Worm (Caenorhabditis elegans) whole organism, young adult: Measurements from ENCODE around the gene txt-12.

Experiments used
- B0261.1 ChIP-seq: sonication (generic microtip); optimal IDR thresholded peaks from 2 replicates; lab custom pipeline; 2016; ENCODE audit warnings: mild to moderate bottlenecking, missing genetic modification characterization, moderate library complexity, missing compliant biosample characterization
- D2030.7 ChIP-seq: fragments of 200-800 bp; sonication (Bioruptor generic); IDR thresholded peaks from 2 replicates; pipeline ENCODE4 v1.3.6; 2022; ENCODE audit warnings: missing genetic modification reagents, missing genetic modification characterization, missing compliant biosample characterization
- F33H1.4 ChIP-seq: fragments of 200-800 bp; sonication (Bioruptor generic); IDR thresholded peaks from 2 replicates; pipeline ENCODE4 v1.3.6; 2022; ENCODE audit warnings: missing genetic modification reagents, missing genetic modification characterization, missing compliant biosample characterization
- K11D2.4 ChIP-seq: fragments of 200-800 bp; sonication (Bioruptor generic); IDR thresholded peaks from 2 replicates; pipeline ENCODE4 v1.3.6; 2022; ENCODE audit warnings: missing genetic modification reagents, missing genetic modification characterization, missing compliant biosample characterization
- ama-1 ChIP-seq, 3 experiments: fragments of 150-350 bp in 1 of 3; sonication (generic microtip) in 2 of 3; optimal IDR thresholded peaks; 2 replicates each; lab custom pipeline; 2014 to 2018; ENCODE audit warnings: missing biosample characterization in 2 of 3, missing genetic modification characterization in 2 of 3, missing genetic modification reagents in 2 of 3
- aptf-2 ChIP-seq: fragments of 200-800 bp; sonication (Bioruptor generic); conservative IDR thresholded peaks from 2 replicates; pipeline ENCODE4 v1.3.6; 2022; ENCODE audit warnings: missing genetic modification reagents, missing genetic modification characterization, missing compliant biosample characterization
- attf-6 ChIP-seq: fragments of 200-800 bp; sonication (Bioruptor generic); IDR thresholded peaks from 2 replicates; pipeline ENCODE4 v1.3.6; 2022; ENCODE audit warnings: missing genetic modification reagents, missing genetic modification characterization, missing compliant biosample characterization
- cebp-2 ChIP-seq: fragments of 200-800 bp; sonication (Bioruptor generic); IDR thresholded peaks from 2 replicates; pipeline ENCODE4 v1.3.6; 2022; ENCODE audit warnings: missing genetic modification characterization, missing compliant biosample characterization
- ceh-100 ChIP-seq: fragments of 200-800 bp; sonication (Bioruptor generic); IDR thresholded peaks from 2 replicates; pipeline ENCODE4 v1.3.6; 2022; ENCODE audit warnings: missing genetic modification reagents, missing genetic modification characterization, missing compliant biosample characterization
- ceh-40 ChIP-seq: fragments of 200-800 bp; sonication (Bioruptor generic); IDR thresholded peaks from 2 replicates; pipeline ENCODE4 v1.3.6; 2022; ENCODE audit warnings: missing genetic modification characterization, missing compliant biosample characterization
- ceh-58 ChIP-seq: fragments of 200-800 bp; sonication (Bioruptor generic); IDR thresholded peaks from 2 replicates; pipeline ENCODE4 v1.3.6; 2022; ENCODE audit warnings: missing genetic modification characterization, missing compliant biosample characterization
- ceh-91 ChIP-seq: fragments of 200-800 bp; sonication (Bioruptor generic); IDR thresholded peaks from 2 replicates; pipeline ENCODE4 v1.3.6; 2022; ENCODE audit warnings: missing genetic modification reagents, missing genetic modification characterization, missing compliant biosample characterization
- die-1 ChIP-seq: sonication (generic microtip); optimal IDR thresholded peaks from 2 replicates; lab custom pipeline; 2016; ENCODE audit warnings: missing genotype, mild to moderate bottlenecking, missing genetic modification characterization, missing compliant biosample characterization
- dox-1 ChIP-seq: fragments of 200-800 bp; sonication (Bioruptor generic); IDR thresholded peaks from 2 replicates; pipeline ENCODE4 v1.3.6; 2022; ENCODE audit warnings: missing genetic modification reagents, missing genetic modification characterization, missing compliant biosample characterization
- dpff-1 ChIP-seq: sonication (generic microtip); optimal IDR thresholded peaks from 2 replicates; lab custom pipeline; 2017; ENCODE audit warnings: mild to moderate bottlenecking, missing genetic modification characterization, missing compliant biosample characterization
- efl-1 ChIP-seq: fragments of 150-350 bp; optimal IDR thresholded peaks from 2 replicates; lab custom pipeline; 2014; ENCODE audit warnings: missing biosample characterization, missing genetic modification reagents, missing genetic modification characterization
- ekl-4 ChIP-seq: fragments of 200-800 bp; sonication (Bioruptor generic); IDR thresholded peaks from 2 replicates; pipeline ENCODE4 v1.3.6; 2022; ENCODE audit warnings: missing genetic modification reagents, missing genetic modification characterization, missing compliant biosample characterization
- fkh-3 ChIP-seq: sonication (generic microtip); optimal IDR thresholded peaks from 2 replicates; lab custom pipeline; 2016; ENCODE audit warnings: mild to moderate bottlenecking, missing genetic modification characterization, missing compliant biosample characterization
- him-1 ChIP-seq: sonication (generic microtip); optimal IDR thresholded peaks from 2 replicates; lab custom pipeline; 2016; ENCODE audit warnings: missing genotype, missing genetic modification reagents, missing genetic modification characterization, missing compliant biosample characterization
- hlh-26 ChIP-seq: fragments of 200-800 bp; sonication (Bioruptor generic); conservative IDR thresholded peaks from 2 replicates; pipeline ENCODE4 v1.3.6; 2022; ENCODE audit warnings: missing genetic modification reagents, missing genetic modification characterization, missing compliant biosample characterization
- lag-1 ChIP-seq: fragments of 200-800 bp; sonication (Bioruptor generic); IDR thresholded peaks from 2 replicates; pipeline ENCODE4 v1.3.6; 2022; ENCODE audit warnings: missing genetic modification reagents, missing genetic modification characterization, missing compliant biosample characterization
- let-526 ChIP-seq: fragments of 200-800 bp; sonication (Bioruptor generic); IDR thresholded peaks from 2 replicates; pipeline ENCODE4 v1.3.6; 2022; ENCODE audit warnings: missing genetic modification reagents, missing genetic modification characterization, missing compliant biosample characterization
- lin-54 ChIP-seq: fragments of 200-800 bp; sonication (Bioruptor generic); optimal IDR thresholded peaks from 2 replicates; lab custom pipeline; 2018; ENCODE audit warnings: mild to moderate bottlenecking, missing genetic modification characterization, missing compliant biosample characterization
- lsl-1 ChIP-seq: fragments of 200-800 bp; sonication (Bioruptor generic); optimal IDR thresholded peaks from 2 replicates; lab custom pipeline; 2018; ENCODE audit warnings: mild to moderate bottlenecking, missing genetic modification characterization, moderate library complexity, missing compliant biosample characterization
- madf-10 ChIP-seq: sonication (generic microtip); optimal IDR thresholded peaks from 2 replicates; lab custom pipeline; 2016; ENCODE audit warnings: mild to moderate bottlenecking, missing genetic modification characterization, missing compliant biosample characterization
- madf-3 ChIP-seq: fragments of 200-800 bp; sonication (Bioruptor generic); IDR thresholded peaks from 2 replicates; pipeline ENCODE4 v1.3.6; 2022; ENCODE audit warnings: missing genetic modification reagents, missing genetic modification characterization, missing compliant biosample characterization
- madf-6 ChIP-seq: fragments of 200-800 bp; sonication (Bioruptor generic); IDR thresholded peaks from 2 replicates; pipeline ENCODE4 v1.3.6; 2022; ENCODE audit warnings: missing genetic modification reagents, missing genetic modification characterization, missing compliant biosample characterization
- nfya-1 ChIP-seq: sonication (generic microtip); optimal IDR thresholded peaks from 2 replicates; lab custom pipeline; 2017; ENCODE audit warnings: antibody characterized with exemption, missing compliant biosample characterization, missing genetic modification characterization, borderline replicate concordance; ENCODE audit not compliant: insufficient read depth
- nhr-90 ChIP-seq: sonication (generic microtip); optimal IDR thresholded peaks from 2 replicates; lab custom pipeline; 2016; ENCODE audit warnings: missing genotype, mild to moderate bottlenecking, missing genetic modification characterization, missing compliant biosample characterization
- rec-8 ChIP-seq, 2 experiments: sonication (generic microtip); optimal IDR thresholded peaks; 2 replicates each; lab custom pipeline; 2016; ENCODE audit warnings: mild to moderate bottlenecking in 2 of 2, missing genetic modification characterization in 2 of 2, missing genetic modification reagents in 2 of 2, missing genotype in 2 of 2, missing biosample characterization in 1 of 2, missing compliant biosample characterization in 1 of 2, moderate library complexity in 1 of 2
- rpc-1 ChIP-seq, 2 experiments: fragments of 150-350 bp in 1 of 2; sonication (generic microtip) in 1 of 2; optimal IDR thresholded peaks; 2 replicates each; lab custom pipeline; 2014 to 2018; ENCODE audit warnings: missing biosample characterization in 1 of 2, missing genetic modification characterization in 1 of 2, missing genetic modification reagents in 1 of 2, missing genotype in 1 of 2
- sea-2 ChIP-seq: fragments of 200-800 bp; sonication (Bioruptor generic); IDR thresholded peaks from 2 replicates; pipeline ENCODE4 v1.3.6; 2022; ENCODE audit warnings: missing genetic modification characterization, missing compliant biosample characterization
- snpc-3.4 ChIP-seq: sonication (generic microtip); optimal IDR thresholded peaks from 2 replicates; lab custom pipeline; 2017; ENCODE audit warnings: missing genetic modification characterization, mild to moderate bottlenecking, missing compliant biosample characterization, antibody characterized with exemption, moderate library complexity, missing genotype, missing genetic modification reagents
- snpc-4 ChIP-seq, 5 experiments: fragments of 150-350 bp in 1 of 5; sonication (generic microtip) in 4 of 5; optimal IDR thresholded peaks; 2 replicates each; lab custom pipeline; 2014 to 2018; ENCODE audit warnings: missing genetic modification characterization in 5 of 5, missing biosample characterization in 3 of 5, antibody characterized with exemption in 2 of 5, mild to moderate bottlenecking in 2 of 5, missing compliant biosample characterization in 2 of 5, missing genotype in 2 of 5, moderate library complexity in 2 of 5, missing genetic modification reagents in 1 of 5
- tbx-9 ChIP-seq: sonication (generic microtip); optimal IDR thresholded peaks from 2 replicates; lab custom pipeline; 2016; ENCODE audit warnings: borderline replicate concordance, missing genetic modification characterization, inconsistent platforms, missing compliant biosample characterization
- unc-130 ChIP-seq: sonication (generic microtip); optimal IDR thresholded peaks from 2 replicates; lab custom pipeline; 2016; ENCODE audit warnings: missing genetic modification reagents, missing genetic modification characterization, missing compliant biosample characterization
- unc-62 ChIP-seq: fragments of 150-350 bp; optimal IDR thresholded peaks from 2 replicates; lab custom pipeline; 2014; ENCODE audit warnings: missing biosample characterization, missing genetic modification reagents, missing genetic modification characterization
- ztf-18 ChIP-seq: sonication (generic microtip); optimal IDR thresholded peaks from 2 replicates; lab custom pipeline; 2016; ENCODE audit warnings: missing genotype, mild to moderate bottlenecking, missing genetic modification characterization, missing compliant biosample characterization
- ztf-22 ChIP-seq: fragments of 200-800 bp; sonication (Bioruptor generic); optimal IDR thresholded peaks from 2 replicates; lab custom pipeline; 2018; ENCODE audit warnings: mild to moderate bottlenecking, missing genetic modification characterization, moderate library complexity, missing compliant biosample characterization
- ztf-6 ChIP-seq: fragments of 200-800 bp; sonication (Bioruptor generic); IDR thresholded peaks from 2 replicates; pipeline ENCODE4 v1.3.6; 2022; ENCODE audit warnings: missing genetic modification reagents, missing genetic modification characterization, missing compliant biosample characterization

The txt-12 gene

ce11 chrV:15067165-15067564, 25.6 kb upstream of the txt-12 start, which contains the start of gene C25D7.10:
TSS of gene C25D7.10 (plus strand) at chrV:15067465.
- TF ChIP-seq ekl-4 (no peak), let-526 (no peak), madf-6 (0 out of 2 replicates have a peak, but pooled peaks have one; percentile 23), cebp-2 (GFP tag; lab: Robert Waterston, UW) (0 out of 2 replicates have a peak, but pooled peaks have one; percentile 65)
- TF ChIP-seq, all 124 proteins: peak for 2

- no peak for TF ChIP-seq ztf-22 (GFP tag; lab: Kevin White, UChicago)
- TF ChIP-seq efl-1, result no peak
- no peak for TF ChIP-seq unc-130 (GFP tag; lab: Kevin White, UChicago)
Observed at ce11 chrV:15068378-15068777, 24.4 kb upstream of the txt-12 start, which contains the start of gene dnj-3. TSS of gene dnj-3 (plus strand) at chrV:15068678.

ce11 chrV:15069435-15069985, 23.3 kb upstream of the txt-12 start:
- TF ChIP-seq ekl-4 (no peak), sea-2 (GFP tag; lab: Robert Waterston, UW) (no peak), madf-10 (tag; lab: Kevin White, UChicago) (no peak), hlh-26 (GFP tag; lab: Robert Waterston, UW) (no peak), him-1 (no peak), fkh-3 (tag; lab: Kevin White, UChicago) (no peak), D2030.7 (GFP tag; lab: Robert Waterston, UW) (peak; percentile 42; the same call in 1 of the 2 replicates), ceh-100 (GFP tag; lab: Robert Waterston, UW) (no peak), rpc-1 (optimal IDR thresholded peaks at IDR 0.05; lab: Kevin White, UChicago) (no peak), rpc-1 (tag; optimal IDR thresholded peaks at IDR 0.05; lab: Kevin White, UChicago) (no peak), ceh-91 (GFP tag; lab: Robert Waterston, UW) (no peak), ama-1 (optimal IDR thresholded peaks at IDR 0.05; lab: Kevin White, UChicago) (no peak), ama-1 (GFP tag; optimal IDR thresholded peaks at IDR 0.05; lab: Kevin White, UChicago) (no peak), ceh-40 (GFP tag; lab: Robert Waterston, UW) (no peak), B0261.1 (no peak), lag-1 (GFP tag; lab: Robert Waterston, UW) (no peak), lsl-1 (GFP tag; lab: Kevin White, UChicago) (peak; percentile 62)

- TF ChIP-seq ztf-6 (no peak), nhr-90 (no peak), lin-54 (GFP tag; lab: Kevin White, UChicago) (no peak), tbx-9 (tag; lab: Kevin White, UChicago) (no peak), ztf-18 (tag; lab: Kevin White, UChicago) (peak; percentile 29), dox-1 (GFP tag; lab: Robert Waterston, UW) (no peak), dpff-1 (tag; lab: Kevin White, UChicago) (no peak), nfya-1 (no peak), unc-130 (GFP tag; lab: Kevin White, UChicago) (no peak), efl-1 (no peak), snpc-3.4 (tag; lab: Kevin White, UChicago) (no peak), ceh-58 (no peak), madf-3 (GFP tag; lab: Robert Waterston, UW) (no peak), snpc-4 (GFP tag; optimal IDR thresholded peaks at IDR 0.05; lab: Kevin White, UChicago) (no peak), snpc-4 (tag; optimal IDR thresholded peaks at IDR 0.05; lab: Kevin White, UChicago) (peak in 2 of 4 experiments; percentile 34 to 55), madf-10 (tag; lab: Kevin White, UChicago) (peak; percentile 20), unc-62 (GFP tag; lab: Kevin White, UChicago) (no peak), cebp-2 (GFP tag; lab: Robert Waterston, UW) (no peak), die-1 (tag; lab: Kevin White, UChicago) (no peak), aptf-2 (GFP tag; lab: Robert Waterston, UW) (no peak), K11D2.4 (peak; percentile 56; the same call in 1 of the 2 replicates), attf-6 (no peak), F33H1.4 (GFP tag; lab: Robert Waterston, UW) (no peak), rec-8 (tag; optimal IDR thresholded peaks at IDR 0.05; lab: Kevin White, UChicago) (no peak)
Observed at ce11 chrV:15071015-15071810, 21.6 kb upstream of the txt-12 start, which contains the start of gene unc-76. TSS of gene unc-76 (plus strand) at chrV:15071760.
